Worm (Caenorhabditis elegans) whole organism, L4 larva: ENCODE measurements around the gene cyn-9.

ENCODE experiments used
- F37D6.2 ChIP-seq: sonication (generic microtip); optimal IDR thresholded peaks from 2 replicates; lab custom pipeline; 2016; ENCODE audit warnings: mild to moderate bottlenecking, missing genetic modification characterization, missing compliant biosample characterization
- T20F7.1 ChIP-seq: fragments of 200-800 bp; sonication (Bioruptor generic); optimal IDR thresholded peaks from 2 replicates; lab custom pipeline; 2018; ENCODE audit warnings: mild to moderate bottlenecking, missing genetic modification characterization, missing compliant biosample characterization
- Y105C5A.15 ChIP-seq: fragments of 200-800 bp; sonication (Bioruptor generic); IDR thresholded peaks from 2 replicates; pipeline ENCODE4 v1.3.6; 2022; ENCODE audit warnings: missing genetic modification characterization, missing compliant biosample characterization
- aha-1 ChIP-seq: fragments of 150-350 bp; peaks from one replicate; lab custom pipeline; 2014; ENCODE audit warnings: missing biosample characterization, missing genetic modification characterization
- arid-1 ChIP-seq: fragments of 200-800 bp; sonication (Bioruptor generic); conservative IDR thresholded peaks from 2 replicates; pipeline ENCODE4 v1.3.6; 2022; ENCODE audit warnings: missing genetic modification reagents, missing genetic modification characterization, missing compliant biosample characterization
- attf-4 ChIP-seq: sonication (generic microtip); optimal IDR thresholded peaks from 3 replicates; lab custom pipeline; 2017; ENCODE audit warnings: missing biosample characterization, missing genetic modification characterization
- ctbp-1 ChIP-seq: fragments of 200-800 bp; sonication (Bioruptor generic); IDR thresholded peaks from 2 replicates; pipeline ENCODE4 v1.3.6; 2022; ENCODE audit warnings: missing genetic modification reagents, missing genetic modification characterization, missing compliant biosample characterization
- daf-12 ChIP-seq: fragments of 150-350 bp; optimal IDR thresholded peaks from 2 replicates; lab custom pipeline; 2014; ENCODE audit warnings: missing biosample characterization, missing genetic modification reagents, missing genetic modification characterization
- daf-16 ChIP-seq, 3 experiments: sonication (generic microtip); optimal IDR thresholded peaks; 2 replicates each; lab custom pipeline; 2016 to 2017; ENCODE audit warnings: missing genetic modification characterization in 3 of 3, missing genetic modification reagents in 3 of 3, mild to moderate bottlenecking in 2 of 3, missing compliant biosample characterization in 2 of 3, missing biosample characterization in 1 of 3, moderate library complexity in 1 of 3
- daf-19 ChIP-seq: fragments of 200-800 bp; sonication (Bioruptor generic); conservative IDR thresholded peaks from 2 replicates; pipeline ENCODE4 v1.3.6; 2022; ENCODE audit warnings: missing genetic modification characterization, missing compliant biosample characterization
- daf-8 ChIP-seq: fragments of 200-800 bp; sonication (Bioruptor generic); IDR thresholded peaks from 2 replicates; pipeline ENCODE4 v1.3.6; 2022; ENCODE audit warnings: missing genetic modification characterization, missing compliant biosample characterization
- dmd-6 ChIP-seq: fragments of 200-800 bp; sonication (Bioruptor generic); IDR thresholded peaks from 2 replicates; pipeline ENCODE4 v1.3.6; 2022; ENCODE audit warnings: missing genetic modification reagents, missing genetic modification characterization, missing compliant biosample characterization
- dpl-1 ChIP-seq: fragments of 150-350 bp; optimal IDR thresholded peaks from 2 replicates; lab custom pipeline; 2014; ENCODE audit warnings: missing biosample characterization, missing genetic modification reagents, missing genetic modification characterization
- dve-1 ChIP-seq: sonication (generic microtip); optimal IDR thresholded peaks from 2 replicates; lab custom pipeline; 2017; ENCODE audit warnings: antibody characterized with exemption, mild to moderate bottlenecking, missing genetic modification characterization, missing compliant biosample characterization; ENCODE audit not compliant: insufficient read depth
- egl-27 ChIP-seq: sonication (generic microtip); optimal IDR thresholded peaks from 3 replicates; lab custom pipeline; 2017; ENCODE audit warnings: missing biosample characterization, missing genetic modification reagents, missing genetic modification characterization
- fos-1 ChIP-seq: fragments of 150-350 bp; optimal IDR thresholded peaks from 2 replicates; lab custom pipeline; 2014; ENCODE audit warnings: missing biosample characterization, missing genetic modification characterization
- hlh-11 ChIP-seq: fragments of 200-800 bp; sonication (Bioruptor generic); optimal IDR thresholded peaks from 2 replicates; lab custom pipeline; 2018; ENCODE audit warnings: mild to moderate bottlenecking, missing genetic modification characterization, missing compliant biosample characterization
- hlh-30 ChIP-seq: sonication (generic microtip); optimal IDR thresholded peaks from 2 replicates; lab custom pipeline; 2017; ENCODE audit warnings: antibody characterized with exemption, mild to moderate bottlenecking, missing genetic modification characterization, missing compliant biosample characterization; ENCODE audit not compliant: insufficient read depth
- jun-1 ChIP-seq: fragments of 150-350 bp; optimal IDR thresholded peaks from 2 replicates; lab custom pipeline; 2014; ENCODE audit warnings: missing biosample characterization, missing genetic modification reagents, missing genetic modification characterization
- lim-7 ChIP-seq: fragments of 200-800 bp; sonication (Bioruptor generic); IDR thresholded peaks from 2 replicates; pipeline ENCODE4 v1.3.6; 2022; ENCODE audit warnings: missing genetic modification characterization, missing compliant biosample characterization
- lin-13 ChIP-seq: fragments of 150-350 bp; optimal IDR thresholded peaks from 2 replicates; lab custom pipeline; 2014; ENCODE audit warnings: missing biosample characterization, missing genetic modification reagents, missing genetic modification characterization
- lin-15B ChIP-seq: fragments of 150-350 bp; sonication (generic microtip); optimal IDR thresholded peaks from 3 replicates; lab custom pipeline; 2014; ENCODE audit warnings: missing biosample characterization, missing genetic modification characterization
- lin-29 ChIP-seq: fragments of 200-800 bp; sonication (Bioruptor generic); IDR thresholded peaks from 2 replicates; pipeline ENCODE4 v1.3.6; 2022; ENCODE audit warnings: missing genetic modification reagents, missing genetic modification characterization, missing compliant biosample characterization
- lin-38 ChIP-seq: fragments of 200-800 bp; sonication (Bioruptor generic); IDR thresholded peaks from 2 replicates; pipeline ENCODE4 v1.3.6; 2022; ENCODE audit warnings: missing genetic modification reagents, missing genetic modification characterization, missing compliant biosample characterization
- lsy-2 ChIP-seq, 2 experiments: fragments of 150-350 bp in 1 of 2; sonication (generic microtip) in 1 of 2; optimal IDR thresholded peaks; 2 replicates each; lab custom pipeline; 2014 to 2017; ENCODE audit warnings: missing biosample characterization in 2 of 2, missing genetic modification characterization in 2 of 2
- madf-5 ChIP-seq, 2 experiments: fragments of 200-800 bp; sonication (Bioruptor generic); IDR thresholded peaks; 2 replicates each; pipeline ENCODE4 v1.3.6; 2022; ENCODE audit warnings: missing compliant biosample characterization in 2 of 2, missing genetic modification characterization in 2 of 2
- madf-9 ChIP-seq: fragments of 200-800 bp; sonication (Bioruptor generic); conservative IDR thresholded peaks from 2 replicates; pipeline ENCODE4 v1.3.6; 2022; ENCODE audit warnings: missing genetic modification reagents, missing genetic modification characterization, missing compliant biosample characterization
- mdl-1 ChIP-seq, 2 experiments: fragments of 150-350 bp in 1 of 2; sonication (generic microtip) in 1 of 2; optimal IDR thresholded peaks; 2 replicates each; lab custom pipeline; 2014 to 2017; ENCODE audit warnings: missing biosample characterization in 2 of 2, missing genetic modification characterization in 2 of 2
- mep-1 ChIP-seq: fragments of 150-350 bp; sonication (generic microtip); optimal IDR thresholded peaks from 3 replicates; lab custom pipeline; 2014; ENCODE audit warnings: missing biosample characterization, missing genetic modification characterization
- mes-2 ChIP-seq: sonication (generic microtip); optimal IDR thresholded peaks from 2 replicates; lab custom pipeline; 2016; ENCODE audit warnings: missing genotype, mild to moderate bottlenecking, missing genetic modification characterization, missing compliant biosample characterization; ENCODE audit not compliant: poor library complexity, severe bottlenecking
- nhr-10 ChIP-seq: fragments of 150-350 bp; optimal IDR thresholded peaks from 2 replicates; lab custom pipeline; 2014; ENCODE audit warnings: missing biosample characterization, missing genetic modification characterization
- nhr-25 ChIP-seq: sonication (generic microtip); optimal IDR thresholded peaks from 2 replicates; lab custom pipeline; 2017; ENCODE audit warnings: missing genetic modification characterization, mild to moderate bottlenecking, missing compliant biosample characterization, antibody characterized with exemption, moderate library complexity, borderline replicate concordance; ENCODE audit not compliant: insufficient read depth
- nhr-28 ChIP-seq: fragments of 150-350 bp; optimal IDR thresholded peaks from 2 replicates; lab custom pipeline; 2014; ENCODE audit warnings: missing biosample characterization, missing genetic modification characterization
- nhr-77 ChIP-seq: fragments of 150-350 bp; optimal IDR thresholded peaks from 2 replicates; lab custom pipeline; 2014; ENCODE audit warnings: missing biosample characterization, missing genetic modification characterization
- pha-4 ChIP-seq, 2 experiments: fragments of 150-350 bp in 1 of 2; fragments of 200-800 bp in 1 of 2; sonication (Bioruptor generic) in 1 of 2; IDR thresholded peaks in 1 of 2; optimal IDR thresholded peaks in 1 of 2; 2 replicates each; pipeline versions ENCODE4 v1.3.6 to Lab custom; 2014 to 2022; ENCODE audit warnings: missing genetic modification characterization in 2 of 2, missing genetic modification reagents in 2 of 2, missing biosample characterization in 1 of 2, missing compliant biosample characterization in 1 of 2
- php-3 ChIP-seq: fragments of 200-800 bp; sonication (Bioruptor generic); IDR thresholded peaks from 2 replicates; pipeline ENCODE4 v1.3.6; 2022; ENCODE audit warnings: missing genetic modification reagents, missing genetic modification characterization, missing compliant biosample characterization
- pqm-1 ChIP-seq: sonication (generic microtip); optimal IDR thresholded peaks from 2 replicates; lab custom pipeline; 2017; ENCODE audit warnings: missing biosample characterization, missing genetic modification characterization
- skn-1 ChIP-seq: fragments of 150-350 bp; optimal IDR thresholded peaks from 2 replicates; lab custom pipeline; 2014; ENCODE audit warnings: missing biosample characterization, missing genetic modification characterization
- snpc-4 ChIP-seq: fragments of 150-350 bp; optimal IDR thresholded peaks from 2 replicates; lab custom pipeline; 2014; ENCODE audit warnings: missing biosample characterization, missing genetic modification characterization
- unc-62 ChIP-seq, 3 experiments: fragments of 150-350 bp in 1 of 3; sonication (generic microtip); optimal IDR thresholded peaks in 2 of 3; peaks in 1 of 3; 1 replicate in 1 of 3; 2 replicates in 2 of 3; lab custom pipeline; 2014 to 2017; ENCODE audit warnings: missing biosample characterization in 3 of 3, missing genetic modification characterization in 3 of 3, missing genetic modification reagents in 3 of 3, missing genotype in 1 of 3
- zag-1 ChIP-seq: fragments of 150-350 bp; optimal IDR thresholded peaks from 2 replicates; lab custom pipeline; 2014; ENCODE audit warnings: missing biosample characterization, missing genetic modification characterization
- zfp-2 ChIP-seq: sonication (generic microtip); optimal IDR thresholded peaks from 2 replicates; lab custom pipeline; 2016; ENCODE audit warnings: mild to moderate bottlenecking, missing genetic modification characterization, missing compliant biosample characterization
- ztf-7 ChIP-seq: fragments of 150-350 bp; optimal IDR thresholded peaks from 2 replicates; lab custom pipeline; 2014; ENCODE audit warnings: missing biosample characterization, missing genetic modification characterization

Gene cyn-9

DNA sequence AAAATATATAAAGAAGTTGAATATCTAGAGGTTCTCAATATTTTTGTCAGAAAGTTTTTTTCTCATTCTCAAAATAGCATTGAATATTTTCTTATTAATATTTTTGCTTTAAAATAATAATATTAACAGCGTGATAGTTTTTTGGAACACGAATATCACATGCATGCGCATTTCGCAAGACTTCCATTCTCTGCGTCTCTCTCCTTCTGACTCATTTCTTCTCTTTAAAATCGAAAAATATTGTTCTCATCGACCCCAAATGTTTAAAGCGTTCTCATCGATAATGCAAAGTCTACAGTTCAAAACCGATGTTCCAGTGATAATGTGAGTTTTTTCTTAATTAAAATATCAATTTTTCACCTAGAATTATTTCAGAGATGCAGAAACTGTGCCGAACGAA is 4.0 kb upstream of the cyn-9 start, which contains the start of gene C14B1.3:
Gene C14B1.3, plus strand, starts transcription at position 168 of the 400 bp plus-strand sequence.
- TF ChIP-seq zag-1 (no peak), nhr-77 (tag; lab: Kevin White, UChicago) (peak; percentile 41), lim-7 (GFP tag; lab: Robert Waterston, UW) (no peak), egl-27 (tag; lab: Kevin White, UChicago) (no peak), Y105C5A.15 (GFP tag; lab: Robert Waterston, UW) (no peak), madf-5 (GFP tag; IDR thresholded peaks at IDR 0.05; lab: Robert Waterston, UW) (no peak), dve-1 (tag; lab: Kevin White, UChicago) (peak; percentile 76), zfp-2 (tag; lab: Kevin White, UChicago) (no peak), mep-1 (tag; lab: Kevin White, UChicago) (peak; percentile 65), lin-29 (GFP tag; lab: Robert Waterston, UW) (no peak), attf-4 (no peak), daf-16 (GFP tag; optimal IDR thresholded peaks at IDR 0.05; lab: Kevin White, UChicago) (no peak), daf-16 (tag; optimal IDR thresholded peaks at IDR 0.05; lab: Kevin White, UChicago) (peak; percentile 11), hlh-30 (tag; lab: Kevin White, UChicago) (peak; percentile 93), snpc-4 (tag; lab: Kevin White, UChicago) (no peak), jun-1 (tag; lab: Kevin White, UChicago) (peak; percentile 46), T20F7.1 (GFP tag; lab: Kevin White, UChicago) (peak; percentile 47), skn-1 (no peak), php-3 (GFP tag; lab: Robert Waterston, UW) (no peak), pqm-1 (tag; lab: Kevin White, UChicago) (peak; percentile 23), unc-62 (GFP tag; optimal IDR thresholded peaks at IDR 0.05 in 1 of 2; lab: Kevin White, UChicago) (no peak), unc-62 (tag; optimal IDR thresholded peaks at IDR 0.05; lab: Kevin White, UChicago) (no peak), F37D6.2 (tag; lab: Kevin White, UChicago) (no peak), dpl-1 (GFP tag; lab: Kevin White, UChicago) (peak; percentile 43), nhr-25 (tag; lab: Kevin White, UChicago) (no peak), daf-12 (no peak), fos-1 (no peak), hlh-11 (tag; lab: Kevin White, UChicago) (peak; percentile 35), lin-38 (peak; percentile 59), daf-8 (no peak), aha-1 (peak; percentile 84), lsy-2 (tag; optimal IDR thresholded peaks at IDR 0.05; lab: Kevin White, UChicago) (peak in 1 of 2 experiments; percentile 72), ctbp-1 (GFP tag; lab: Robert Waterston, UW) (no peak), ztf-7 (tag; lab: Kevin White, UChicago) (peak; percentile 3), mes-2 (peak; percentile 65), pha-4 (GFP tag; IDR thresholded peaks at IDR 0.05; lab: Robert Waterston, UW) (no peak), pha-4 (tag; optimal IDR thresholded peaks at IDR 0.05; lab: Kevin White, UChicago) (peak; percentile 21), lin-15B (tag; lab: Kevin White, UChicago) (no peak), arid-1 (GFP tag; lab: Robert Waterston, UW) (no peak), mdl-1 (tag; optimal IDR thresholded peaks at IDR 0.05; lab: Kevin White, UChicago) (peak in 1 of 2 experiments; percentile 80), dmd-6 (GFP tag; lab: Robert Waterston, UW) (peak; percentile 47), daf-19 (GFP tag; lab: Robert Waterston, UW) (no peak), nhr-28 (tag; lab: Kevin White, UChicago) (peak; percentile 51), nhr-10 (no peak), lin-13 (GFP tag; lab: Kevin White, UChicago) (peak; percentile 2), madf-9 (GFP tag; lab: Robert Waterston, UW) (no peak)
- TF ChIP-seq, all 104 proteins: peak for 20
